Worm (Caenorhabditis elegans) whole organism, young adult: ENCODE data around the gene fcmt-1.

ENCODE experiments used
- bed-2 ChIP-seq: fragments of 200-800 bp; sonication (Bioruptor generic); IDR thresholded peaks from 2 replicates; pipeline ENCODE4 v1.3.6; 2022; ENCODE audit warnings: missing genetic modification reagents, missing genetic modification characterization, missing compliant biosample characterization
- fkh-3 ChIP-seq: sonication (generic microtip); optimal IDR thresholded peaks from 2 replicates; lab custom pipeline; 2016; ENCODE audit warnings: mild to moderate bottlenecking, missing genetic modification characterization, missing compliant biosample characterization
- sea-2 ChIP-seq: fragments of 200-800 bp; sonication (Bioruptor generic); IDR thresholded peaks from 2 replicates; pipeline ENCODE4 v1.3.6; 2022; ENCODE audit warnings: missing genetic modification characterization, missing compliant biosample characterization
- snpc-3.4 ChIP-seq: sonication (generic microtip); optimal IDR thresholded peaks from 2 replicates; lab custom pipeline; 2017; ENCODE audit warnings: missing genetic modification characterization, mild to moderate bottlenecking, missing compliant biosample characterization, antibody characterized with exemption, moderate library complexity, missing genotype, missing genetic modification reagents

- no peak for TF ChIP-seq bed-2
- TF ChIP-seq snpc-3.4 (tag; lab: Kevin White, UChicago), result peak; percentile 45
- no peak for TF ChIP-seq fkh-3 (tag; lab: Kevin White, UChicago)
- no peak for TF ChIP-seq sea-2 (GFP tag; lab: Robert Waterston, UW)
Measured at ce11 chrII:11756684-11757107, 47.3 kb upstream of the fcmt-1 start.
